Fruit fly (Drosophila melanogaster) whole organism, embryonic: ENCODE measurements around the gene Ctr1A.

Source experiments
- Antp ChIP-seq: fragments of 200-800 bp; sonication (Bioruptor generic); optimal IDR thresholded peaks from 3 replicates; lab custom pipeline; 2016; ENCODE audit warnings: missing biosample characterization, missing genetic modification characterization
- CG11504 ChIP-seq: fragments of 200-800 bp; sonication (Bioruptor generic); optimal IDR thresholded peaks from 3 replicates; lab custom pipeline; 2019; ENCODE audit warnings: missing biosample characterization, mild to moderate bottlenecking, missing genetic modification characterization, moderate library complexity
- CG1233 ChIP-seq: fragments of 200-800 bp; sonication (Bioruptor generic); optimal IDR thresholded peaks from 4 replicates; lab custom pipeline; 2018; ENCODE audit warnings: missing biosample characterization, mild to moderate bottlenecking, missing genetic modification characterization
- CG12942 ChIP-seq: fragments of 200-800 bp; sonication (Bioruptor generic); optimal IDR thresholded peaks from 3 replicates; lab custom pipeline; 2016; ENCODE audit warnings: missing biosample characterization, missing genetic modification characterization
- CG13775 ChIP-seq: fragments of 200-800 bp; sonication (Bioruptor generic); optimal IDR thresholded peaks from 3 replicates; lab custom pipeline; 2017; ENCODE audit warnings: missing biosample characterization, mild to moderate bottlenecking, missing genetic modification characterization
- CG1529 ChIP-seq: fragments of 200-800 bp; sonication (Bioruptor generic); optimal IDR thresholded peaks from 3 replicates; lab custom pipeline; 2018; ENCODE audit warnings: missing biosample characterization, missing genetic modification characterization
- CG1603 ChIP-seq: fragments of 200-800 bp; sonication (Bioruptor generic); optimal IDR thresholded peaks from 2 replicates; lab custom pipeline; 2019; ENCODE audit warnings: missing biosample characterization, mild to moderate bottlenecking, missing genetic modification characterization, moderate library complexity
- CG16813 ChIP-seq: fragments of 200-800 bp; sonication (Bioruptor generic); IDR thresholded peaks from 3 replicates; pipeline ENCODE4 v1.3.6; 2022; ENCODE audit warnings: missing biosample characterization, missing genetic modification characterization; ENCODE audit not compliant: partially characterized antibody
- CG2712 ChIP-seq: fragments of 200-800 bp; optimal IDR thresholded peaks from 3 replicates; lab custom pipeline; 2019; ENCODE audit warnings: missing biosample characterization, mild to moderate bottlenecking, missing genetic modification characterization, moderate library complexity
- CG34224 ChIP-seq: fragments of 200-800 bp; sonication (Bioruptor generic); IDR thresholded peaks from 3 replicates; pipeline ENCODE4 v1.3.6; 2022; ENCODE audit warnings: missing biosample characterization, missing genetic modification characterization; ENCODE audit not compliant: partially characterized antibody
- CG3838 ChIP-seq: fragments of 200-800 bp; sonication (Bioruptor generic); optimal IDR thresholded peaks from 3 replicates; lab custom pipeline; 2016; ENCODE audit warnings: missing biosample characterization, missing genetic modification characterization
- CG4282 ChIP-seq: fragments of 200-800 bp; sonication (Bioruptor generic); optimal IDR thresholded peaks from 2 replicates; lab custom pipeline; 2016; ENCODE audit warnings: missing biosample characterization, missing genetic modification characterization
- CG4404 ChIP-seq: fragments of 200-800 bp; sonication (Bioruptor generic); IDR thresholded peaks from 2 replicates; pipeline ENCODE4 v1.3.6; 2022; ENCODE audit warnings: missing biosample characterization, missing genetic modification characterization
- CG6791 ChIP-seq: fragments of 200-800 bp; sonication (Bioruptor generic); IDR thresholded peaks from 3 replicates; pipeline ENCODE4 v1.3.6; 2022; ENCODE audit warnings: missing biosample characterization, missing genetic modification characterization; ENCODE audit not compliant: partially characterized antibody
- CG7928 ChIP-seq: fragments of 200-800 bp; sonication (Bioruptor generic); optimal IDR thresholded peaks from 2 replicates; lab custom pipeline; 2017; ENCODE audit warnings: missing biosample characterization, mild to moderate bottlenecking, missing genetic modification characterization
- CG8359 ChIP-seq: fragments of 200-800 bp; sonication (Bioruptor generic); optimal IDR thresholded peaks from 2 replicates; lab custom pipeline; 2017; ENCODE audit warnings: missing biosample characterization, mild to moderate bottlenecking, missing genetic modification characterization, borderline replicate concordance
- CG9817 ChIP-seq: fragments of 200-800 bp; sonication (Bioruptor generic); optimal IDR thresholded peaks from 2 replicates; lab custom pipeline; 2018; ENCODE audit warnings: missing biosample characterization, mild to moderate bottlenecking, missing genetic modification characterization, moderate library complexity
- Camta ChIP-seq: fragments of 200-800 bp; sonication (Bioruptor generic); optimal IDR thresholded peaks from 2 replicates; lab custom pipeline; 2016; ENCODE audit warnings: missing biosample characterization, missing genetic modification characterization
- D19A ChIP-seq: fragments of 200-800 bp; optimal IDR thresholded peaks from 3 replicates; lab custom pipeline; 2019; ENCODE audit warnings: missing biosample characterization, mild to moderate bottlenecking, missing genetic modification characterization, moderate library complexity
- Dad ChIP-seq: fragments of 200-800 bp; sonication (Bioruptor generic); optimal IDR thresholded peaks from 3 replicates; lab custom pipeline; 2016; ENCODE audit warnings: missing biosample characterization, missing genetic modification characterization
- Dll ChIP-seq: fragments of 200-800 bp; sonication (Bioruptor generic); IDR thresholded peaks from 4 replicates; pipeline ENCODE4 v1.3.6; 2022; ENCODE audit warnings: missing biosample characterization, missing genetic modification characterization; ENCODE audit not compliant: partially characterized antibody
- Eip74EF ChIP-seq, 2 experiments: fragments of 200-800 bp in 1 of 2; fragments of >200 bp in 1 of 2; sonication (Bioruptor generic) in 1 of 2; optimal IDR thresholded peaks; 2 replicates each; lab custom pipeline; 2017 to 2019; ENCODE audit warnings: missing biosample characterization in 2 of 2, missing genetic modification characterization in 2 of 2, mild to moderate bottlenecking in 1 of 2, moderate library complexity in 1 of 2
- HLH3B ChIP-seq: fragments of 200-800 bp; sonication (Bioruptor generic); IDR thresholded peaks from 2 replicates; pipeline ENCODE4 v1.3.6; 2022; ENCODE audit warnings: missing biosample characterization, missing genetic modification characterization
- Hmr ChIP-seq: fragments of 200-800 bp; sonication (Bioruptor generic); optimal IDR thresholded peaks from 3 replicates; lab custom pipeline; 2017; ENCODE audit warnings: mild to moderate bottlenecking, missing biosample characterization, missing genetic modification reagents, missing genetic modification characterization
- NK7.1 ChIP-seq: fragments of 200-800 bp; sonication (Bioruptor generic); optimal IDR thresholded peaks from 3 replicates; lab custom pipeline; 2016; ENCODE audit warnings: missing biosample characterization, missing genetic modification characterization
- Ravus ChIP-seq: fragments of 200-800 bp; sonication (Bioruptor generic); IDR thresholded peaks from 2 replicates; pipeline ENCODE4 v1.3.6; 2022; ENCODE audit warnings: missing biosample characterization, missing genetic modification characterization
- Sry-β ChIP-seq: fragments of 200-800 bp; sonication (Bioruptor generic); optimal IDR thresholded peaks from 2 replicates; lab custom pipeline; 2018; ENCODE audit warnings: missing biosample characterization, mild to moderate bottlenecking, missing genetic modification characterization, moderate library complexity
- TFAM ChIP-seq: fragments of 200-800 bp; sonication (Bioruptor generic); optimal IDR thresholded peaks from 2 replicates; lab custom pipeline; 2017; ENCODE audit warnings: missing biosample characterization, missing genetic modification characterization, inconsistent platforms
- Tbp ChIP-seq: fragments of >200 bp; optimal IDR thresholded peaks from 2 replicates; lab custom pipeline; 2018; ENCODE audit warnings: missing biosample characterization, missing genetic modification characterization
- Xrp1 ChIP-seq: fragments of 200-800 bp; sonication (Bioruptor generic); IDR thresholded peaks from 2 replicates; pipeline ENCODE4 v1.3.6; 2022; ENCODE audit warnings: missing biosample characterization, missing genetic modification characterization
- ac ChIP-seq: fragments of 200-800 bp; sonication (Bioruptor generic); optimal IDR thresholded peaks from 3 replicates; lab custom pipeline; 2017; ENCODE audit warnings: missing biosample characterization, mild to moderate bottlenecking, missing genetic modification characterization
- bowl ChIP-seq: fragments of 200-800 bp; sonication (Bioruptor generic); IDR thresholded peaks from 2 replicates; pipeline ENCODE4 v1.3.6; 2022; ENCODE audit warnings: missing biosample characterization, missing genetic modification characterization
- br ChIP-seq: fragments of >200 bp; optimal IDR thresholded peaks from 2 replicates; lab custom pipeline; 2017
- cas ChIP-seq: fragments of 200-800 bp; sonication (Bioruptor generic); IDR thresholded peaks from 2 replicates; pipeline ENCODE4 v1.3.6; 2022; ENCODE audit warnings: missing biosample characterization, missing genetic modification characterization
- caup ChIP-seq: fragments of 200-800 bp; sonication (Bioruptor generic); optimal IDR thresholded peaks from 3 replicates; lab custom pipeline; 2017; ENCODE audit warnings: missing biosample characterization, mild to moderate bottlenecking, missing genetic modification characterization, moderate library complexity; ENCODE audit not compliant: severe bottlenecking
- chm ChIP-seq: fragments of 200-800 bp; sonication (Bioruptor generic); IDR thresholded peaks from 2 replicates; pipeline ENCODE4 v1.3.6; 2022; ENCODE audit warnings: missing biosample characterization, missing genetic modification characterization
- chn ChIP-seq: fragments of 200-800 bp; sonication (Bioruptor generic); optimal IDR thresholded peaks from 2 replicates; lab custom pipeline; 2016; ENCODE audit warnings: missing biosample characterization, missing genetic modification characterization
- ems ChIP-seq: fragments of 200-800 bp; sonication (Bioruptor generic); optimal IDR thresholded peaks from 3 replicates; lab custom pipeline; 2016; ENCODE audit warnings: missing biosample characterization, missing genetic modification characterization
- fd3F ChIP-seq: fragments of 200-800 bp; sonication (Bioruptor generic); optimal IDR thresholded peaks from 2 replicates; lab custom pipeline; 2018; ENCODE audit warnings: missing biosample characterization, mild to moderate bottlenecking, missing genetic modification characterization, moderate library complexity
- h ChIP-seq: fragments of >200 bp; optimal IDR thresholded peaks from 2 replicates; lab custom pipeline; 2017
- hb ChIP-seq: fragments of 200-800 bp; sonication (Bioruptor generic); IDR thresholded peaks from 3 replicates; pipeline ENCODE4 v1.3.6; 2022; ENCODE audit warnings: missing biosample characterization, missing genetic modification characterization; ENCODE audit not compliant: partially characterized antibody
- kah ChIP-seq: fragments of 200-800 bp; sonication (Bioruptor generic); optimal IDR thresholded peaks from 2 replicates; lab custom pipeline; 2018; ENCODE audit warnings: missing biosample characterization, mild to moderate bottlenecking, missing genetic modification characterization
- pfk ChIP-seq: fragments of 200-800 bp; sonication (Bioruptor generic); optimal IDR thresholded peaks from 2 replicates; lab custom pipeline; 2018; ENCODE audit warnings: missing biosample characterization, mild to moderate bottlenecking, missing genetic modification characterization, moderate library complexity
- pita ChIP-seq: fragments of 200-800 bp; sonication (Bioruptor generic); optimal IDR thresholded peaks from 2 replicates; lab custom pipeline; 2017; ENCODE audit warnings: missing biosample characterization, mild to moderate bottlenecking, missing genetic modification characterization
- sug ChIP-seq: fragments of 200-800 bp; optimal IDR thresholded peaks from 2 replicates; lab custom pipeline; 2019; ENCODE audit warnings: missing biosample characterization, mild to moderate bottlenecking, missing genetic modification characterization, moderate library complexity
- tin ChIP-seq: fragments of 200-800 bp; sonication (Bioruptor generic); optimal IDR thresholded peaks from 3 replicates; lab custom pipeline; 2016; ENCODE audit warnings: missing biosample characterization, missing genetic modification characterization
- trh ChIP-seq: fragments of 200-800 bp; sonication (Bioruptor generic); optimal IDR thresholded peaks from 2 replicates; lab custom pipeline; 2016; ENCODE audit warnings: missing biosample characterization, missing genetic modification characterization

The Ctr1A gene

dm6 chrX:6654198-6654831, 7.1 kb upstream of the Ctr1A start, which contains the start of the genes CG3226 and Cdc7 (continued):
- TF ChIP-seq Eip74EF (GFP tag; optimal IDR thresholded peaks at IDR 0.05; lab: Kevin White, UChicago), result peak in 1 of 2 experiments; percentile 62

dm6 chrX:6656023-6656594, 5.3 kb upstream of the Ctr1A start:
- TF ChIP-seq CG7928 (GFP tag; lab: Kevin White, UChicago), result peak; percentile 62
- TF ChIP-seq fd3F (GFP tag; lab: Kevin White, UChicago), result peak; percentile 78
- TF ChIP-seq Camta, result peak; percentile 85
- peak; percentile 80 for TF ChIP-seq Xrp1 (GFP tag; lab: Robert Waterston, UW)
- TF ChIP-seq HLH3B (GFP tag; lab: Robert Waterston, UW), result peak; percentile 79
- TF ChIP-seq CG13775, result peak; percentile 80
- peak; percentile 67 for TF ChIP-seq sug (tag; lab: Kevin White, UChicago)
- TF ChIP-seq CG34224 (GFP tag; lab: Robert Waterston, UW), result no peak
- peak; percentile 62; the same call in 1 of the 2 replicates for TF ChIP-seq chm (GFP tag; lab: Robert Waterston, UW)
- TF ChIP-seq cas (GFP tag; lab: Robert Waterston, UW), result peak; percentile 44; the same call in 1 of the 2 replicates
- peak; percentile 82 for TF ChIP-seq ems (GFP tag; lab: Kevin White, UChicago)
- no peak for TF ChIP-seq pita (GFP tag; lab: Kevin White, UChicago)
- TF ChIP-seq CG1233 (GFP tag; lab: Kevin White, UChicago), result peak; percentile 80
- TF ChIP-seq Hmr (GFP tag; lab: Kevin White, UChicago), result peak; percentile 91
- no peak for TF ChIP-seq CG4282
- peak; percentile 85 for TF ChIP-seq caup (GFP tag; lab: Kevin White, UChicago)
- peak; percentile 57 for TF ChIP-seq CG1529
- peak; percentile 76 for TF ChIP-seq CG1603 (tag; lab: Kevin White, UChicago)
- TF ChIP-seq br (lab: Kevin White, UChicago), result no peak
- TF ChIP-seq tin (GFP tag; lab: Kevin White, UChicago), result peak; percentile 80
- peak; percentile 92 for TF ChIP-seq CG11504 (tag; lab: Kevin White, UChicago)
- no peak for TF ChIP-seq CG16813 (GFP tag; lab: Robert Waterston, UW)
- TF ChIP-seq TFAM (GFP tag; lab: Kevin White, UChicago), result peak; percentile 22
- TF ChIP-seq hb (GFP tag; lab: Robert Waterston, UW), result no peak
- no peak for TF ChIP-seq pfk
- no peak for TF ChIP-seq Dll
- peak; percentile 80 for TF ChIP-seq Antp (GFP tag; lab: Kevin White, UChicago)
- TF ChIP-seq Sry-β (GFP tag; lab: Kevin White, UChicago), result no peak
- TF ChIP-seq D19A (tag; lab: Kevin White, UChicago), result peak; percentile 80
- TF ChIP-seq CG12942 (GFP tag; lab: Kevin White, UChicago), result peak; percentile 74
- peak; percentile 78 for TF ChIP-seq CG9817 (tag; lab: Kevin White, UChicago)
- TF ChIP-seq h (lab: Kevin White, UChicago), result no peak
- peak; percentile 70 for TF ChIP-seq NK7.1 (GFP tag; lab: Kevin White, UChicago)
- TF ChIP-seq ac (GFP tag; lab: Kevin White, UChicago), result peak; percentile 63
- peak; percentile 26 for TF ChIP-seq CG3838
- 0 out of 2 replicates have a peak, but pooled peaks have one; percentile 5 for TF ChIP-seq bowl (GFP tag; lab: Robert Waterston, UW)
- TF ChIP-seq Dad (GFP tag; lab: Kevin White, UChicago), result peak; percentile 75
- TF ChIP-seq CG2712 (tag; lab: Kevin White, UChicago), result peak; percentile 83
- peak; percentile 46; the same call in 1 of the 2 replicates for TF ChIP-seq Ravus (GFP tag; lab: Robert Waterston, UW)
- TF ChIP-seq CG4404 (GFP tag; lab: Robert Waterston, UW), result peak; percentile 72
- peak; percentile 59 for TF ChIP-seq kah (GFP tag; lab: Kevin White, UChicago)
- peak; percentile 79 for TF ChIP-seq chn (GFP tag; lab: Kevin White, UChicago)
- TF ChIP-seq Tbp, result no peak
- peak; percentile 30 for TF ChIP-seq CG8359 (GFP tag; lab: Kevin White, UChicago)
- TF ChIP-seq trh, result peak; percentile 49
- TF ChIP-seq CG6791 (GFP tag; lab: Robert Waterston, UW), result no peak
